Fruit fly (Drosophila melanogaster): ENCODE data around the gene side-VII.
A peak's percentile ranks its signal among the peaks of the same experiment; 100 is the strongest.

Gene side-VII

DNA sequence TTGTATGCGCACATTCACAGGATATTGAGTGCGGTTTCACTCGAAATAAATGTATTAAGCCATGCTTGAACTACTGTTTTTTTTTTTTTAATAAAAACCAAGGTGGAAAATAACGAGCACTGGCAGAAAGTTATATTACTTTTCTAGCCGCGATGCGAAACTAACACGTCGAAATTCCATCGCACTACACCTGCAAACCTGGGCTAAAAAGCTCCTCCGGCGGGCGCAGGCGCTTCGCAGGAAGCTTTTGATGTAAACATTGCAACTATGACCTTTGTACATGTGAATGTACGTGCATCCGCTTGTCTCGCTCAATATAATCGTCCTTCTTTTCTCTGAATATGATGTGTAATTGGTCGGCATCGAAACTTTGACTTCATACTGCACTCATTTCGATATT, at the start of gene side-VII:
side-VII (minus strand) TSS at position 187 of the 400 bp plus-strand sequence.
- no peak for TF ChIP-seq CG17801 (GFP tag; optimal IDR thresholded peaks at IDR 0.05; ENCODE audit: partially characterized antibody)

dm6 chr3R:9784341-9785062, 44.7 kb upstream of the side-VII start, which contains the start of the genes MtnA and CG8500:
Gene MtnA (minus strand): TSS chr3R:9784370.
Gene CG8500 (plus strand): TSS chr3R:9784653.
- no peak for TF ChIP-seq CG17801 (GFP tag; optimal IDR thresholded peaks at IDR 0.05; ENCODE audit: partially characterized antibody)

- TF ChIP-seq CG17801 (GFP tag; optimal IDR thresholded peaks at IDR 0.05; ENCODE audit: partially characterized antibody), result peak; percentile 55
Measured at dm6 chr3R:9783240-9783917, 43.6 kb upstream of the side-VII start.

dm6 chr3R:9779764-9780163, 40.0 kb upstream of the side-VII start, which contains the start of gene CG12947:
Gene CG12947 (plus strand): TSS chr3R:9780064.
- TF ChIP-seq CG17801 (GFP tag; optimal IDR thresholded peaks at IDR 0.05; ENCODE audit: partially characterized antibody), result no peak

DNA sequence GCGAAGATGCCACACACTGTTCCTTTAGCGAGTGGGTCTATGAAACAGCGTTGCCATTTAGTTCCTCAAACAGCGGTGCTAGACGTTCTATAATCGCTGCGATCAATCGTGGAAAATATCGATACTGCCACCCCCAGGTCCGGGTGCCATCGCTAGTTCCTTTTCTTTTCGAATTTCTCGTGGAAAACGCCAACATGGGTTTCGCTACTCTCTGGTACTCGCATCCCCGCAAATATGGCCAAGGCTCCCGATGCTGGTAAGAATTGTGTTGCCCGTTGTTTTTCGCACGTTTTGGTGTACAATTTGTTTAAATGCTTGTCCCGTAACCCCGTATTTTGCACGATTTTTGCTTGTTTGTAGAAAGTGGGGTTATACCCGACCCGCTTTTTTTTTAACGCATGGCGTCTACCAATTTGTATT, 38.2 kb upstream of the side-VII start, which contains the start of gene RpS29:
RpS29 (plus strand) TSS at position 102 of the 420 bp plus-strand sequence.
- peak; percentile 81 for TF ChIP-seq CG17801 (GFP tag; optimal IDR thresholded peaks at IDR 0.05; ENCODE audit: partially characterized antibody)

DNA sequence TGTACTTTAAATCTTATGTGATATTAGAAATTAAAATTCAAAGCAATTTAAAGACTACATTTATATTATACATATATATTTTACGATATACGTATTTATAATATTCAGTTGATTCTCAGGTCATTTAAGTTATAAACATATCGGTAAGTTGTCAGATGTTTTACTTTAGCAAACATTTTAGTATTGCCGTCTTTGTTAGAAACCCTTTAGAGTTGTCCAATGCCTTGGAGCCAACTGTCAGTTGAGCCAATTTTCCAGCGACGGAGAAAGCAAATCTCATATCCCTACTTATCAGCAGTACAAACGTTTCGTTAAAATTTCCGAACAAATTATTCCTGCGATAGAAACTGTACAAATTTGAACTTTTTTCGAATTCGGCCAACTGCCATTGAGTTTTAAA, 35.0 kb upstream of the side-VII start, which contains the start of gene topi:
topi (plus strand) TSS at position 301 of the 400 bp plus-strand sequence.
- TF ChIP-seq CG17801 (GFP tag; optimal IDR thresholded peaks at IDR 0.05; ENCODE audit: partially characterized antibody), result no peak

- no peak for TF ChIP-seq CG17801 (GFP tag; optimal IDR thresholded peaks at IDR 0.05; ENCODE audit: partially characterized antibody)
Measured at dm6 chr3R:9774147-9774546, 34.4 kb upstream of the side-VII start, which contains the start of gene Whamy. Gene Whamy (minus strand): TSS chr3R:9774419.

- TF ChIP-seq CG17801 (GFP tag; optimal IDR thresholded peaks at IDR 0.05; ENCODE audit: partially characterized antibody), result peak; percentile 95
Measured at dm6 chr3R:9771519-9771972, 31.8 kb upstream of the side-VII start, which contains the start of gene CG9471. Gene CG9471 (minus strand): TSS chr3R:9771542.

DNA sequence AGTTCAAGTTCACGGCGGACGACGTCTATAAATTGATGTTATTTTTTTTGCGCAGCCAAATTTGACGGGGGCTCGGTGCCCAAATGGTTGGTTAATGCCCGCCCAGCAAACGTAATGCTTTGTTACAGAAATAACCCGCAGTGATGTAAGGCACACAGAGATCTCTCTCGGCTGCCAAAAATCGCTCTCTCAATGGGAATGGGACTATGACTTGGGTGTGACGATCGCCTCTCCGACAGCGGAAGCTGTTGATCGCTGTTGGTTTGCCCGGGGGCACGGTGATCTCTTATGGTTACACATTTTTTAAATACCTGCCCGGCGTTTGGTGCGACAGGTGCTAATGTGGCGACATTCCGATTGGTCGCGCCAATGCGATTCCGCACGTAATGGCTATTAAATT, 30.3 kb upstream of the side-VII start:
- TF ChIP-seq CG17801 (GFP tag; optimal IDR thresholded peaks at IDR 0.05; ENCODE audit: partially characterized antibody), result no peak

DNA sequence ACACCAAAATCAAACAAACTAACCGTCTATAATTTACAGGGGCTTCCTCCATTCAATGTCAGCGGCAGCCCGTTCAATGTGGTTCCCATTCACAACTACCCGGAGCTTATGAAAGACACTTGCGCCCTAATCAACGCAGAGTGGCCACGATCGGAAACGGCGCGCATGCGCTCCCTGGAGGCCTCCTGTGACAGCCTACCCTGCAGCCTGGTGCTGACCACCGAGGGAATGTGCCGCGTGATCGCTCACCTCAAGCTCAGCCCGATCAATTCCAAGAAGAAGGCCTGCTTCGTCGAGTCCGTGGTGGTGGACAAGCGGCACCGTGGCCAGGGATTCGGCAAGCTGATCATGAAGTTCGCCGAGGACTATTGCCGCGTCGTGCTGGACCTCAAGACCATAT, 29.1 kb upstream of the side-VII start, which contains the start of gene MED6:
MED6 (minus strand) TSS at position 101 of the 400 bp plus-strand sequence.
- no peak for TF ChIP-seq CG17801 (GFP tag; optimal IDR thresholded peaks at IDR 0.05; ENCODE audit: partially characterized antibody)

- peak; percentile 29 for TF ChIP-seq CG17801 (GFP tag; optimal IDR thresholded peaks at IDR 0.05; ENCODE audit: partially characterized antibody)
Measured at dm6 chr3R:9767620-9768592, 28.1 kb upstream of the side-VII start, which contains the start of gene Naa80. Gene Naa80 (plus strand): TSS chr3R:9767834.

dm6 chr3R:9762955-9763931, 23.5 kb upstream of the side-VII start, which contains the start of the genes Snap24 and CG8478:
Gene Snap24 (minus strand): TSS chr3R:9763150.
Gene CG8478 (plus strand): TSS chr3R:9763650.
- TF ChIP-seq CG17801 (GFP tag; optimal IDR thresholded peaks at IDR 0.05; ENCODE audit: partially characterized antibody), result no peak

Data from ovary, adult (tissue).